Worm (Caenorhabditis elegans) whole organism, mixed stage, embryonic: Measurements from ENCODE around the gene F48B9.1.
A peak's percentile ranks its signal among the peaks of the same experiment; 100 is the strongest.

Source experiments
- M03D4.4 ChIP-seq: sonication (generic microtip); optimal IDR thresholded peaks from 2 replicates; lab custom pipeline; 2017; ENCODE audit warnings: mild to moderate bottlenecking, missing genetic modification characterization, missing compliant biosample characterization
- bed-3 ChIP-seq: fragments of 200-800 bp; sonication (Bioruptor generic); optimal IDR thresholded peaks from 3 replicates; lab custom pipeline; 2018; ENCODE audit warnings: mild to moderate bottlenecking, missing genetic modification characterization, moderate library complexity, missing compliant biosample characterization
- blmp-1 ChIP-seq: fragments of 150-350 bp; optimal IDR thresholded peaks from 2 replicates; lab custom pipeline; 2014; ENCODE audit warnings: missing biosample characterization, missing genetic modification characterization
- ceh-39 ChIP-seq: fragments of 150-350 bp; optimal IDR thresholded peaks from 2 replicates; lab custom pipeline; 2014; ENCODE audit warnings: missing biosample characterization, missing genetic modification characterization
- ceh-43 ChIP-seq: fragments of 200-800 bp; sonication (Bioruptor generic); optimal IDR thresholded peaks from 2 replicates; lab custom pipeline; 2018; ENCODE audit warnings: mild to moderate bottlenecking, missing genetic modification characterization, moderate library complexity, missing compliant biosample characterization
- ceh-83 ChIP-seq: fragments of 200-800 bp; sonication (Bioruptor generic); optimal IDR thresholded peaks from 2 replicates; lab custom pipeline; 2018; ENCODE audit warnings: mild to moderate bottlenecking, missing genetic modification characterization, missing compliant biosample characterization
- ces-1 ChIP-seq: fragments of 150-350 bp; optimal IDR thresholded peaks from 2 replicates; lab custom pipeline; 2014; ENCODE audit warnings: missing biosample characterization, missing genetic modification reagents, missing genetic modification characterization
- cnd-1 ChIP-seq: fragments of 200-800 bp; sonication (Bioruptor generic); optimal IDR thresholded peaks from 2 replicates; lab custom pipeline; 2018; ENCODE audit warnings: mild to moderate bottlenecking, missing genetic modification characterization, missing compliant biosample characterization
- drap-1 ChIP-seq: fragments of 200-800 bp; sonication (Bioruptor generic); optimal IDR thresholded peaks from 3 replicates; lab custom pipeline; 2018; ENCODE audit warnings: mild to moderate bottlenecking, missing genetic modification characterization, missing compliant biosample characterization
- elt-1 ChIP-seq: sonication (generic microtip); optimal IDR thresholded peaks from 2 replicates; lab custom pipeline; 2017; ENCODE audit warnings: missing genetic modification characterization, mild to moderate bottlenecking, missing compliant biosample characterization, antibody characterized with exemption, moderate library complexity, borderline replicate concordance; ENCODE audit not compliant: insufficient read depth
- ham-2 ChIP-seq: fragments of 200-800 bp; sonication (Bioruptor generic); optimal IDR thresholded peaks from 2 replicates; lab custom pipeline; 2018; ENCODE audit warnings: mild to moderate bottlenecking, missing genetic modification characterization, missing compliant biosample characterization
- hlh-1 ChIP-seq: fragments of 150-350 bp; optimal IDR thresholded peaks from 2 replicates; lab custom pipeline; 2014; ENCODE audit warnings: missing biosample characterization, missing genetic modification reagents, missing genetic modification characterization
- lin-13 ChIP-seq: fragments of 150-350 bp; optimal IDR thresholded peaks from 2 replicates; lab custom pipeline; 2014; ENCODE audit warnings: missing biosample characterization, missing genetic modification characterization
- lin-32 ChIP-seq: fragments of 200-800 bp; sonication (Bioruptor generic); optimal IDR thresholded peaks from 2 replicates; lab custom pipeline; 2018; ENCODE audit warnings: mild to moderate bottlenecking, missing genetic modification characterization, missing compliant biosample characterization
- lsy-2 ChIP-seq: fragments of 150-350 bp; optimal IDR thresholded peaks from 2 replicates; lab custom pipeline; 2014; ENCODE audit warnings: missing biosample characterization, missing genetic modification characterization
- mab-5 ChIP-seq: fragments of 150-350 bp; optimal IDR thresholded peaks from 2 replicates; lab custom pipeline; 2014; ENCODE audit warnings: missing biosample characterization, missing genetic modification characterization
- mls-2 ChIP-seq: sonication (generic microtip); optimal IDR thresholded peaks from 2 replicates; lab custom pipeline; 2016; ENCODE audit warnings: mild to moderate bottlenecking, missing genetic modification characterization, moderate library complexity, missing compliant biosample characterization
- nhr-12 ChIP-seq: fragments of 150-350 bp; optimal IDR thresholded peaks from 2 replicates; lab custom pipeline; 2014; ENCODE audit warnings: missing biosample characterization, missing genetic modification characterization
- nhr-2 ChIP-seq: fragments of 150-350 bp; optimal IDR thresholded peaks from 2 replicates; lab custom pipeline; 2014; ENCODE audit warnings: missing biosample characterization, missing genetic modification characterization
- nhr-237 ChIP-seq: fragments of 150-350 bp; optimal IDR thresholded peaks from 2 replicates; lab custom pipeline; 2014; ENCODE audit warnings: missing biosample characterization, missing genetic modification characterization
- nhr-28 ChIP-seq: fragments of 150-350 bp; optimal IDR thresholded peaks from 2 replicates; lab custom pipeline; 2014; ENCODE audit warnings: missing biosample characterization, missing genetic modification characterization
- nhr-76 ChIP-seq: sonication (generic microtip); optimal IDR thresholded peaks from 2 replicates; lab custom pipeline; 2017; ENCODE audit warnings: missing biosample characterization, missing genetic modification characterization
- pha-4 ChIP-seq: fragments of 150-350 bp; optimal IDR thresholded peaks from 2 replicates; lab custom pipeline; 2018; ENCODE audit warnings: missing biosample characterization, missing genetic modification reagents, missing genetic modification characterization
- sem-2 ChIP-seq: fragments of 200-800 bp; sonication (Bioruptor generic); optimal IDR thresholded peaks from 2 replicates; lab custom pipeline; 2018; ENCODE audit warnings: mild to moderate bottlenecking, missing genetic modification characterization, missing compliant biosample characterization
- sptf-1 ChIP-seq: sonication (generic microtip); optimal IDR thresholded peaks from 2 replicates; lab custom pipeline; 2017; ENCODE audit warnings: mild to moderate bottlenecking, missing genetic modification characterization, moderate library complexity, missing compliant biosample characterization
- tbx-8 ChIP-seq: fragments of 200-800 bp; sonication (Bioruptor generic); optimal IDR thresholded peaks from 2 replicates; lab custom pipeline; 2018; ENCODE audit warnings: mild to moderate bottlenecking, missing genetic modification characterization, moderate library complexity, missing compliant biosample characterization
- unc-120 ChIP-seq: sonication (generic microtip); optimal IDR thresholded peaks from 2 replicates; lab custom pipeline; 2017; ENCODE audit warnings: missing genetic modification characterization, missing compliant biosample characterization; ENCODE audit not compliant: poor library complexity, severe bottlenecking
- unc-39 ChIP-seq: fragments of 150-350 bp; optimal IDR thresholded peaks from 2 replicates; lab custom pipeline; 2014; ENCODE audit warnings: missing biosample characterization, missing genetic modification characterization
- unc-62 ChIP-seq: fragments of 150-350 bp; optimal IDR thresholded peaks from 2 replicates; lab custom pipeline; 2014; ENCODE audit warnings: missing biosample characterization, missing genetic modification reagents, missing genetic modification characterization
- zip-8 ChIP-seq: fragments of 150-350 bp; optimal IDR thresholded peaks from 2 replicates; lab custom pipeline; 2014; ENCODE audit warnings: missing biosample characterization, missing genetic modification characterization
- ztf-11 ChIP-seq: fragments of 150-350 bp; optimal IDR thresholded peaks from 2 replicates; lab custom pipeline; 2014; ENCODE audit warnings: missing biosample characterization, missing genetic modification characterization

F48B9.1 gene

DNA sequence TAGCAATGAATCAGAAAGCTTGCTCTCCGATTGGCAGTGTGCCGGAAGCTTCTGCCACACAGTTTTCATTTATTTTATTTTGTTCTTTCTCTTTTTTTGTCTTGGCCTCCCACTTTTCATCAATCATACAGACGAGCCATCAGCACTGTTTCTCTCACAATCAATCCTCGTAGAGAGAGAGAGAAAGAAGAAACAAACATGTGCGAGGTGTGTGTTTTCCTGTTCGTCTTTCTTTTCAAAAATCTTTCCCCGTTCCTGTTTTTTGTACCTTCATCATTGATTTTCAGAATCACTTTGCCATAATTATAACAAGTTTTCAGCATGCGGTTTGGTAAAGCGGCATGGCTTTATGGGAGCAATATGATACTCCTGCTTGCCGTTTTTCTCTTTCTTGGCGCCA, 18.5 kb downstream of the F48B9.1 start, which contains the start of gene T24C12.1:
T24C12.1 (plus strand) TSS at position 301 of the 400 bp plus-strand sequence.
- TF ChIP-seq nhr-2 (tag; lab: Kevin White, UChicago) (no peak), unc-39 (no peak)

DNA sequence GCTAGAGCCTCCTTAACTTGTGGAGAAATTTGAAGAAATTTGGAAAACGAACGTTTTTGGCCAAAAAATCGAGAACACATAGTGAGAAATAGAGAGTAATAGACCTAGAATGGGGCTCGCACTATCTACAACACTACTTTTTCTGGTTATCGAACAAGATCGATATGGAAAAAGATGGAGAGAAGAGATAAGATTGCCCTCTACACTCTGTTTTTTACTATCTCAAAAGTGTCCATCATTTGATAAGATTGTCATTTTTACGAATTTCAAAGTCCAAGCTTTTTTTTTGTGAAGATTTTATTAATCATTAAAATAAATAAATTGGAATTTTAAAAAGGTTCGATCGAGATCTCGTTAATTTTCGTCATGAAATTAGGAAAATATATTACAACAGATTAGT, 23.1 kb downstream of the F48B9.1 start, which contains the start of gene T24C12.3:
T24C12.3 (minus strand) TSS at position 134 of the 400 bp plus-strand sequence.
- TF ChIP-seq ces-1 (GFP tag; lab: Kevin White, UChicago) (no peak), elt-1 (tag; lab: Kevin White, UChicago) (peak; percentile 81), lin-32 (GFP tag; lab: Kevin White, UChicago) (no peak), lin-13 (tag; lab: Kevin White, UChicago) (no peak)

DNA sequence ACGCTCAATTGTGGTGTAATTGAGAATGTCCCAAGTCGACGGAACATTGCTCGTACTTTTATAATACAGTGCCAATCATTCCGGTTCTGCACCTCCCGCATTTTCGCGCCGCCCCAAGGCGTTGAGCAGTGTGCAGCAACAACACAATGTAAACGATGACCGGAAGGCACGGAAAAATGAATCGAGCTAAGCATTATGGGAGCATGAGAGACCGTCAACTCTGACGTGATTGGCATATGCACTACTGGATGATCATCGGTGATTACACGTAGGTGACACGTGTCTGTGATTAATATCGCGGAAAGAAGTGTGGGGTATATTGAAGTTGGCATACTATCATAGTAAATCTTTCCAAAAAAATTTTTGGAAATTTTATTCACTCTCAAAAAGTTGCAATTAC, 24.3 kb downstream of the F48B9.1 start, which contains the start of gene T24C12.4:
T24C12.4 (minus strand) TSS at position 101 of the 400 bp plus-strand sequence.
- TF ChIP-seq lin-32 (GFP tag; lab: Kevin White, UChicago), result no peak
- TF ChIP-seq zip-8 (tag; lab: Kevin White, UChicago), result no peak
- no peak for TF ChIP-seq ceh-83
- no peak for TF ChIP-seq ham-2 (GFP tag; lab: Kevin White, UChicago)
- TF ChIP-seq pha-4 (tag; lab: Kevin White, UChicago), result no peak
- no peak for TF ChIP-seq nhr-28 (tag; lab: Kevin White, UChicago)
- no peak for TF ChIP-seq blmp-1
- no peak for TF ChIP-seq M03D4.4 (tag; lab: Kevin White, UChicago)
- TF ChIP-seq, all 35 proteins: peak for 0

- TF ChIP-seq cnd-1 (tag; lab: Kevin White, UChicago) (no peak), mls-2 (no peak), drap-1 (GFP tag; lab: Kevin White, UChicago) (no peak), ztf-11 (tag; lab: Kevin White, UChicago) (no peak), ceh-43 (GFP tag; lab: Kevin White, UChicago) (no peak), unc-62 (GFP tag; lab: Kevin White, UChicago) (no peak), elt-1 (tag; lab: Kevin White, UChicago) (no peak), bed-3 (GFP tag; lab: Kevin White, UChicago) (no peak), hlh-1 (tag; lab: Kevin White, UChicago) (no peak), unc-39 (no peak), mab-5 (no peak), nhr-237 (tag; lab: Kevin White, UChicago) (no peak), sem-2 (GFP tag; lab: Kevin White, UChicago) (no peak), nhr-76 (tag; lab: Kevin White, UChicago) (no peak), unc-120 (no peak), blmp-1 (no peak), ceh-39 (tag; lab: Kevin White, UChicago) (no peak), ces-1 (GFP tag; lab: Kevin White, UChicago) (no peak)
Measured at ce11 chrX:2208391-2208790, 27.7 kb downstream of the F48B9.1 start.

- TF ChIP-seq hlh-1 (tag; lab: Kevin White, UChicago) (no peak), nhr-237 (tag; lab: Kevin White, UChicago) (no peak), pha-4 (tag; lab: Kevin White, UChicago) (no peak), bed-3 (GFP tag; lab: Kevin White, UChicago) (no peak), unc-62 (GFP tag; lab: Kevin White, UChicago) (no peak), lsy-2 (no peak)
Measured at ce11 chrX:2210164-2210563, 29.5 kb downstream of the F48B9.1 start.

DNA sequence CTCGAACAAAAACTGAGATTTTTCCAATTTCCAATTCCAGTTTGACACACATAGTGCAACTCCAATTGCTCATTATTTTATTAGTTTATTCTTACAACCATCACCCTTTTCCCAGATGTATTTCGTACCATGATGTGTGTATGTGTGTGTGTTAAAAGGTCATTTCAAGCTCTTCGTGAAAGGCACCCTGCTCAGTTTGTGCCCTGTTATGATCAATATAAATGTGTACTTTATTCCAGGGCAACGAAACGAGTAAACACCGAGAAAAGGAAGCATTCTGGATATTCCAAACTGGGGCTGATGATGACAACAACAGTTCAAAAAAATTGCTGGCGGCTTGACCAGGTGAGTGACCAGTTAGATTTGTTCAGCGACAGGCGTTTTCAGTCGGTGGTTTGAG, 30.1 kb downstream of the F48B9.1 start, which contains the start of gene peb-1:
peb-1 (plus strand) TSS at position 301 of the 400 bp plus-strand sequence.
- TF ChIP-seq bed-3 (GFP tag; lab: Kevin White, UChicago), result no peak
- no peak for TF ChIP-seq tbx-8
- TF ChIP-seq sem-2 (GFP tag; lab: Kevin White, UChicago), result no peak
- TF ChIP-seq blmp-1, result no peak
- no peak for TF ChIP-seq ham-2 (GFP tag; lab: Kevin White, UChicago)
- no peak for TF ChIP-seq sptf-1
- TF ChIP-seq M03D4.4 (tag; lab: Kevin White, UChicago), result no peak
- TF ChIP-seq ces-1 (GFP tag; lab: Kevin White, UChicago), result no peak
- TF ChIP-seq pha-4 (tag; lab: Kevin White, UChicago), result no peak
- TF ChIP-seq mab-5, result no peak
- TF ChIP-seq lin-13 (tag; lab: Kevin White, UChicago), result no peak
- TF ChIP-seq nhr-12 (tag; lab: Kevin White, UChicago), result no peak
- TF ChIP-seq nhr-2 (tag; lab: Kevin White, UChicago), result no peak
